Worm (Caenorhabditis elegans): ENCODE results near the gene che-12.

The che-12 gene

ce11 chrV:10323537-10323936 lies 16.4 kb upstream of the che-12 start:
- no peak for TF ChIP-seq nfya-2 (GFP tag; IDR thresholded peaks at IDR 0.05)
- TF ChIP-seq F39B2.1 (GFP tag; IDR thresholded peaks at IDR 0.05), result no peak
- TF ChIP-seq mcd-1 (GFP tag; IDR thresholded peaks at IDR 0.05), result no peak
- TF ChIP-seq madf-3 (GFP tag; IDR thresholded peaks at IDR 0.05), result no peak
- TF ChIP-seq ccch-3 (GFP tag; optimal IDR thresholded peaks at IDR 0.05), result no peak
- TF ChIP-seq ztf-22 (GFP tag; optimal IDR thresholded peaks at IDR 0.05), result no peak
- TF ChIP-seq F55B11.4 (tag; optimal IDR thresholded peaks at IDR 0.05; ENCODE audit: borderline replicate concordance, insufficient read depth), result no peak
- TF ChIP-seq ztf-25 (GFP tag; IDR thresholded peaks at IDR 0.05), result no peak
- no peak for TF ChIP-seq bed-2 (GFP tag; IDR thresholded peaks at IDR 0.05)
- TF ChIP-seq mel-28 (tag; optimal IDR thresholded peaks at IDR 0.05; ENCODE audit: borderline replicate concordance), result no peak
- no peak for TF ChIP-seq rpc-1 (optimal IDR thresholded peaks at IDR 0.05)
- no peak for TF ChIP-seq rpc-1 (tag; optimal IDR thresholded peaks at IDR 0.05)
- no peak for TF ChIP-seq hlh-26 (GFP tag; conservative IDR thresholded peaks at IDR 0.05)
- TF ChIP-seq ceh-27 (GFP tag; optimal IDR thresholded peaks at IDR 0.05), result no peak
- TF ChIP-seq zim-3 (tag; optimal IDR thresholded peaks at IDR 0.05), result no peak

- TF ChIP-seq nfya-2 (GFP tag; IDR thresholded peaks at IDR 0.05), result no peak
- no peak for TF ChIP-seq F22D6.2 (tag; optimal IDR thresholded peaks at IDR 0.05)
- TF ChIP-seq B0261.1 (tag; optimal IDR thresholded peaks at IDR 0.05), result no peak
- TF ChIP-seq hmg-1.2 (GFP tag; IDR thresholded peaks at IDR 0.05), result 0 out of 2 replicates have a peak, but pooled peaks have one; percentile 9
- TF ChIP-seq Y67H2A.10 (GFP tag; conservative IDR thresholded peaks at IDR 0.05), result no peak
- no peak for TF ChIP-seq nfya-1 (tag; optimal IDR thresholded peaks at IDR 0.05; ENCODE audit: borderline replicate concordance, insufficient read depth)
- TF ChIP-seq madf-10 (tag; optimal IDR thresholded peaks at IDR 0.05), result peak; percentile 27
- TF ChIP-seq hrde-1 (tag; optimal IDR thresholded peaks at IDR 0.05; ENCODE audit: borderline replicate concordance), result no peak
- no peak for TF ChIP-seq lin-26 (GFP tag; IDR thresholded peaks at IDR 0.05)
- TF ChIP-seq rcor-1 (GFP tag; IDR thresholded peaks at IDR 0.05), result peak; percentile 50; the same call in 1 of the 2 replicates
- peak; percentile 51; the same call in 1 of the 2 replicates for TF ChIP-seq ceh-91 (GFP tag; IDR thresholded peaks at IDR 0.05)
- no peak for TF ChIP-seq Y53F4B.3 (GFP tag; IDR thresholded peaks at IDR 0.05)
- TF ChIP-seq lsl-1 (GFP tag; optimal IDR thresholded peaks at IDR 0.05), result peak; percentile 24
- TF ChIP-seq atf-7 (tag; optimal IDR thresholded peaks at IDR 0.05), result no peak
- peak; percentile 46 for TF ChIP-seq dox-1 (GFP tag; IDR thresholded peaks at IDR 0.05)
- no peak for TF ChIP-seq gei-17 (GFP tag; optimal IDR thresholded peaks at IDR 0.05)
- no peak for TF ChIP-seq somi-1 (GFP tag; optimal IDR thresholded peaks at IDR 0.05)
- no peak for TF ChIP-seq Y56A3A.18 (GFP tag; IDR thresholded peaks at IDR 0.05)
- 0 out of 2 replicates have a peak, but pooled peaks have one; percentile 46 for TF ChIP-seq K11D2.4 (GFP tag; IDR thresholded peaks at IDR 0.05)
- peak; percentile 30 for TF ChIP-seq snpc-3.4 (tag; optimal IDR thresholded peaks at IDR 0.05)
- TF ChIP-seq C17E4.6 (GFP tag; IDR thresholded peaks at IDR 0.05), result no peak
- peak in 1 of 2 experiments; percentile 45 for TF ChIP-seq let-607 (tag; optimal IDR thresholded peaks at IDR 0.05)
- no peak for TF ChIP-seq T26A5.8 (tag; optimal IDR thresholded peaks at IDR 0.05)
- peak; percentile 77 for TF ChIP-seq ZK185.1 (tag; optimal IDR thresholded peaks at IDR 0.05; ENCODE audit: poor library complexity, severe bottlenecking)
- no peak for TF ChIP-seq egrh-3 (GFP tag; IDR thresholded peaks at IDR 0.05)
- TF ChIP-seq madf-6 (GFP tag; IDR thresholded peaks at IDR 0.05), result peak; percentile 58
- TF ChIP-seq lag-1 (GFP tag; IDR thresholded peaks at IDR 0.05), result no peak
- peak; percentile 24 for TF ChIP-seq ccch-3 (GFP tag; optimal IDR thresholded peaks at IDR 0.05)
- peak; percentile 36 for TF ChIP-seq ceh-27 (GFP tag; optimal IDR thresholded peaks at IDR 0.05)
- TF ChIP-seq F57C9.4 (tag; optimal IDR thresholded peaks at IDR 0.05), result no peak
- TF ChIP-seq hsf-1 (GFP tag; IDR thresholded peaks at IDR 0.05), result no peak
- peak; percentile 26 for TF ChIP-seq ztf-18 (tag; optimal IDR thresholded peaks at IDR 0.05)
- no peak for TF ChIP-seq nhr-27 (tag; optimal IDR thresholded peaks at IDR 0.05)
- TF ChIP-seq let-526 (GFP tag; IDR thresholded peaks at IDR 0.05), result no peak
Measured at ce11 chrV:10320101-10320761, 13.0 kb upstream of the che-12 start, which contains the start of the genes gna-1 and B0024.13. TSS of gene gna-1 (minus strand) at chrV:10320151. TSS of gene B0024.13 (plus strand) at chrV:10320711.

All from whole organism, young adult.